Fruit fly (Drosophila melanogaster) whole organism, adult: ENCODE measurements around the gene Btk.

Experiments
- CG11617 ChIP-seq: fragments of 200-800 bp; sonication (Bioruptor generic); optimal IDR thresholded peaks from 2 replicates; lab custom pipeline; 2017; ENCODE audit warnings: mild to moderate bottlenecking, missing biosample characterization, missing genetic modification reagents, missing genetic modification characterization
- CG12768 ChIP-seq: fragments of 200-800 bp; sonication (Bioruptor generic); optimal IDR thresholded peaks from 2 replicates; lab custom pipeline; 2017; ENCODE audit warnings: missing biosample characterization, missing genetic modification characterization, mild to moderate bottlenecking, moderate library complexity, missing genetic modification reagents
- CG14711 ChIP-seq: fragments of 200-800 bp; sonication (Bioruptor generic); optimal IDR thresholded peaks from 2 replicates; lab custom pipeline; 2018; ENCODE audit warnings: missing biosample characterization, mild to moderate bottlenecking, missing genetic modification characterization, moderate library complexity
- CG1620 ChIP-seq: fragments of 200-800 bp; sonication (Bioruptor generic); optimal IDR thresholded peaks from 2 replicates; lab custom pipeline; 2016; ENCODE audit warnings: missing biosample characterization, missing genetic modification characterization
- CG33017 ChIP-seq: fragments of 200-800 bp; sonication (Bioruptor generic); optimal IDR thresholded peaks from 2 replicates; lab custom pipeline; 2018; ENCODE audit warnings: missing biosample characterization, mild to moderate bottlenecking, missing genetic modification characterization, moderate library complexity
- CG5204 ChIP-seq: fragments of 200-800 bp; sonication (Bioruptor generic); optimal IDR thresholded peaks from 2 replicates; lab custom pipeline; 2016; ENCODE audit warnings: missing biosample characterization, missing genetic modification characterization
- CG7045 ChIP-seq: fragments of 200-800 bp; sonication (Bioruptor generic); optimal IDR thresholded peaks from 2 replicates; lab custom pipeline; 2017; ENCODE audit warnings: missing biosample characterization, mild to moderate bottlenecking, missing genetic modification characterization
- CG7101 ChIP-seq: fragments of 200-800 bp; sonication (Bioruptor generic); optimal IDR thresholded peaks from 2 replicates; lab custom pipeline; 2018; ENCODE audit warnings: missing biosample characterization, mild to moderate bottlenecking, missing genetic modification characterization, moderate library complexity
- Clk ChIP-seq: fragments of 200-800 bp; sonication (Bioruptor generic); optimal IDR thresholded peaks from 2 replicates; lab custom pipeline; 2017; ENCODE audit warnings: missing biosample characterization, missing genetic modification characterization
- Crg-1 ChIP-seq: fragments of 200-800 bp; sonication (Bioruptor generic); optimal IDR thresholded peaks from 2 replicates; lab custom pipeline; 2016; ENCODE audit warnings: missing biosample characterization, missing genetic modification characterization
- Hr96 ChIP-seq: fragments of 200-800 bp; sonication (Bioruptor generic); optimal IDR thresholded peaks from 2 replicates; lab custom pipeline; 2016; ENCODE audit warnings: missing biosample characterization, missing genetic modification characterization
- Mnt ChIP-seq: fragments of 200-800 bp; sonication (Bioruptor generic); optimal IDR thresholded peaks from 2 replicates; lab custom pipeline; 2016; ENCODE audit warnings: missing biosample characterization, mild to moderate bottlenecking, missing genetic modification characterization
- bab1 ChIP-seq: fragments of 200-800 bp; sonication (Bioruptor generic); optimal IDR thresholded peaks from 3 replicates; lab custom pipeline; 2019; ENCODE audit warnings: missing biosample characterization, mild to moderate bottlenecking, missing genetic modification characterization, moderate library complexity
- cic ChIP-seq: fragments of 200-800 bp; sonication (Bioruptor generic); optimal IDR thresholded peaks from 2 replicates; lab custom pipeline; 2017; ENCODE audit warnings: missing biosample characterization, mild to moderate bottlenecking, missing genetic modification characterization, moderate library complexity
- cnc ChIP-seq, 2 experiments: fragments of >200 bp; optimal IDR thresholded peaks; 2 replicates each; lab custom pipeline; 2017
- kay ChIP-seq: fragments of 200-800 bp; sonication (Bioruptor generic); peaks from one replicate; lab custom pipeline; 2016; ENCODE audit warnings: missing biosample characterization, missing genetic modification characterization, borderline replicate concordance
- ovo ChIP-seq: fragments of 200-800 bp; sonication (Bioruptor generic); optimal IDR thresholded peaks from 2 replicates; lab custom pipeline; 2016; ENCODE audit warnings: missing biosample characterization, missing genetic modification characterization
- pad ChIP-seq: fragments of 200-800 bp; sonication (Bioruptor generic); optimal IDR thresholded peaks from 3 replicates; lab custom pipeline; 2017; ENCODE audit warnings: missing biosample characterization, missing genetic modification characterization, mild to moderate bottlenecking, moderate library complexity, missing genetic modification reagents
- tj ChIP-seq: fragments of 200-800 bp; sonication (Bioruptor generic); optimal IDR thresholded peaks from 3 replicates; lab custom pipeline; 2017; ENCODE audit warnings: missing biosample characterization, mild to moderate bottlenecking, missing genetic modification characterization, moderate library complexity
- toe ChIP-seq: fragments of 200-800 bp; sonication (Bioruptor generic); optimal IDR thresholded peaks from 2 replicates; lab custom pipeline; 2016; ENCODE audit warnings: missing biosample characterization, missing genetic modification characterization

Btk gene

dm6 chr2L:8334705-8335104 is 33.8 kb upstream of the Btk start:
- peak; percentile 20 for TF ChIP-seq bab1 (GFP tag; lab: Kevin White, UChicago)
- no peak for TF ChIP-seq CG1620 (GFP tag; lab: Kevin White, UChicago)
- no peak for TF ChIP-seq cnc (optimal IDR thresholded peaks at IDR 0.05; lab: Kevin White, UChicago)
- no peak for TF ChIP-seq ovo (GFP tag; lab: Kevin White, UChicago)
- no peak for TF ChIP-seq pad (GFP tag; lab: Kevin White, UChicago)

- no peak for TF ChIP-seq CG7101 (tag; lab: Kevin White, UChicago)
- TF ChIP-seq CG12768 (GFP tag; lab: Kevin White, UChicago): no peak
- no peak for TF ChIP-seq bab1 (GFP tag; lab: Kevin White, UChicago)
- TF ChIP-seq Crg-1 (GFP tag; lab: Kevin White, UChicago): no peak
- TF ChIP-seq pad (GFP tag; lab: Kevin White, UChicago): no peak
- no peak for TF ChIP-seq Hr96 (GFP tag; lab: Kevin White, UChicago)
- no peak for TF ChIP-seq CG14711
- TF ChIP-seq cnc (optimal IDR thresholded peaks at IDR 0.05; lab: Kevin White, UChicago): no peak
- no peak for TF ChIP-seq Clk (GFP tag; lab: Kevin White, UChicago)
- no peak for TF ChIP-seq CG1620 (GFP tag; lab: Kevin White, UChicago)
- TF ChIP-seq tj (GFP tag; lab: Kevin White, UChicago): no peak
- TF ChIP-seq cic (GFP tag; lab: Kevin White, UChicago): no peak
- TF ChIP-seq ovo (GFP tag; lab: Kevin White, UChicago): no peak
- TF ChIP-seq CG11617 (GFP tag; lab: Kevin White, UChicago): no peak
- no peak for TF ChIP-seq CG7045
Observed at dm6 chr2L:8333624-8334023, 32.7 kb upstream of the Btk start.

dm6 chr2L:8333185-8333584 is 32.3 kb upstream of the Btk start:
- TF ChIP-seq Clk (GFP tag; lab: Kevin White, UChicago) (no peak), pad (GFP tag; lab: Kevin White, UChicago) (no peak)

dm6 chr2L:8328526-8329097 is 27.7 kb upstream of the Btk start:
- TF ChIP-seq CG12768 (GFP tag; lab: Kevin White, UChicago) (no peak), kay (GFP tag; lab: Kevin White, UChicago) (peak; percentile 85)

dm6 chr2L:8327783-8328327 is 27.0 kb upstream of the Btk start:
- TF ChIP-seq CG1620 (GFP tag; lab: Kevin White, UChicago) (no peak), pad (GFP tag; lab: Kevin White, UChicago) (no peak), tj (GFP tag; lab: Kevin White, UChicago) (peak; percentile 96)

dm6 chr2L:8327272-8327555 is 26.3 kb upstream of the Btk start, which contains the start of gene CG14275:
Gene CG14275 (plus strand): TSS chr2L:8327456.
- TF ChIP-seq CG7045 (no peak), cnc (optimal IDR thresholded peaks at IDR 0.05; lab: Kevin White, UChicago) (no peak), CG12768 (GFP tag; lab: Kevin White, UChicago) (no peak), CG33017 (no peak), Hr96 (GFP tag; lab: Kevin White, UChicago) (no peak), toe (GFP tag; lab: Kevin White, UChicago) (no peak), CG5204 (GFP tag; lab: Kevin White, UChicago) (no peak), CG1620 (GFP tag; lab: Kevin White, UChicago) (no peak), kay (GFP tag; lab: Kevin White, UChicago) (no peak), ovo (GFP tag; lab: Kevin White, UChicago) (no peak), CG14711 (no peak), pad (GFP tag; lab: Kevin White, UChicago) (no peak), cic (GFP tag; lab: Kevin White, UChicago) (no peak), Crg-1 (GFP tag; lab: Kevin White, UChicago) (no peak), tj (GFP tag; lab: Kevin White, UChicago) (no peak), CG7101 (tag; lab: Kevin White, UChicago) (no peak), bab1 (GFP tag; lab: Kevin White, UChicago) (no peak), Clk (GFP tag; lab: Kevin White, UChicago) (no peak), Mnt (GFP tag; lab: Kevin White, UChicago) (no peak)

- TF ChIP-seq CG33017 (peak; percentile 68), Hr96 (GFP tag; lab: Kevin White, UChicago) (no peak), tj (GFP tag; lab: Kevin White, UChicago) (no peak), toe (GFP tag; lab: Kevin White, UChicago) (no peak), CG11617 (GFP tag; lab: Kevin White, UChicago) (peak; percentile 42), cic (GFP tag; lab: Kevin White, UChicago) (no peak), CG7101 (tag; lab: Kevin White, UChicago) (peak; percentile 17), CG12768 (GFP tag; lab: Kevin White, UChicago) (peak; percentile 59)
Observed at dm6 chr2L:8326414-8327271, 25.8 kb upstream of the Btk start.
